Fruit fly (Drosophila melanogaster) Kc167 (cell line): ENCODE results near the gene CG12535.

Experiments used
- Myc ChIP-seq: fragments of >200 bp; optimal IDR thresholded peaks from 2 replicates; lab custom pipeline; 2017; ENCODE audit warnings: missing external identifiers
- Sin3A ChIP-seq: fragments of >200 bp; optimal IDR thresholded peaks from 2 replicates; lab custom pipeline; 2018; ENCODE audit warnings: missing external identifiers
- h ChIP-seq: fragments of >200 bp; optimal IDR thresholded peaks from 3 replicates; lab custom pipeline; 2018; ENCODE audit warnings: missing external identifiers
- insv ChIP-seq: fragments of >200 bp; optimal IDR thresholded peaks from 3 replicates; lab custom pipeline; 2018; ENCODE audit warnings: missing external identifiers
- psq ChIP-seq: fragments of >200 bp; optimal IDR thresholded peaks from 2 replicates; lab custom pipeline; 2017; ENCODE audit warnings: missing external identifiers

dm6 chrX:3408609-3409237 lies 40.0 kb downstream of the CG12535 start:
- TF ChIP-seq Myc (lab: Kevin White, UChicago) = no peak
- TF ChIP-seq insv (lab: Kevin White, UChicago) = no peak
- no peak for TF ChIP-seq psq (lab: Kevin White, UChicago)
- no peak for TF ChIP-seq Sin3A
- TF ChIP-seq h = no peak
